Worm (Caenorhabditis elegans) whole organism, young adult: ENCODE measurements around the gene unc-119.

Experiments used
- F57C9.4 ChIP-seq: sonication (generic microtip); optimal IDR thresholded peaks from 2 replicates; lab custom pipeline; 2017; ENCODE audit warnings: mild to moderate bottlenecking, missing genetic modification characterization, missing compliant biosample characterization
- snpc-4 ChIP-seq, 5 experiments: fragments of 150-350 bp in 1 of 5; sonication (generic microtip) in 4 of 5; optimal IDR thresholded peaks; 2 replicates each; lab custom pipeline; 2014 to 2018; ENCODE audit warnings: missing genetic modification characterization in 5 of 5, missing biosample characterization in 3 of 5, antibody characterized with exemption in 2 of 5, mild to moderate bottlenecking in 2 of 5, missing compliant biosample characterization in 2 of 5, missing genotype in 2 of 5, moderate library complexity in 2 of 5, missing genetic modification reagents in 1 of 5

DNA sequence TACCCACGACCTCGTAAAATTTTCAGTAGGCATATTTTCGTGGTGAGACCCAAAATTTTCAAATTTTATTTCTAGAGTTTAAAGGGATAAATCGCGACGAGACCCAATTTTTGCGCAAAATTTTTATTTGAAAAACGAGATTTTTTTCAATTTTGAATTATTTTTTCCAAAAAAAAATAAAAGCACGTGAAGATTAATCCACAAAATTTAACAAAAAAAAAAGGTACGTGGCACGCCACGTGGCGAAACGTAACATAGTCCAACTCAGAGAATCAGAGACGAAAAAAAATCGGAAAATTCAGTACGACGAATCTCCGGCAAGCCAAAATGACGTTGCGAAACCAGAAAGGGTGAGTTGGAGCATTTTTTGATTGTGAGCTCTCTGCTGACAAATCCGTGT is 27.3 kb upstream of the unc-119 start, which contains the start of gene C44B9.2:
- no peak for TF ChIP-seq F57C9.4 (tag; lab: Kevin White, UChicago)
- no peak for TF ChIP-seq snpc-4 (GFP tag; optimal IDR thresholded peaks at IDR 0.05; lab: Kevin White, UChicago)
- no peak for TF ChIP-seq snpc-4 (tag; optimal IDR thresholded peaks at IDR 0.05; lab: Kevin White, UChicago)
